Worm (Caenorhabditis elegans) whole organism, early embryonic: Measurements from ENCODE around the gene lec-12.

ENCODE experiments used
- B0310.2 ChIP-seq: sonication (generic microtip); optimal IDR thresholded peaks from 2 replicates; lab custom pipeline; 2016; ENCODE audit warnings: mild to moderate bottlenecking, missing genetic modification characterization, missing compliant biosample characterization
- F13C5.2 ChIP-seq: sonication (generic microtip); optimal IDR thresholded peaks from 2 replicates; lab custom pipeline; 2017; ENCODE audit warnings: mild to moderate bottlenecking, missing genetic modification characterization, inconsistent platforms, missing compliant biosample characterization
- aly-1 ChIP-seq: sonication (generic microtip); optimal IDR thresholded peaks from 2 replicates; lab custom pipeline; 2016; ENCODE audit warnings: missing genetic modification characterization, missing compliant biosample characterization
- ama-1 ChIP-seq: fragments of 150-350 bp; optimal IDR thresholded peaks from 2 replicates; lab custom pipeline; 2014
- ceh-13 ChIP-seq: fragments of 200-800 bp; sonication (Bioruptor generic); optimal IDR thresholded peaks from 2 replicates; lab custom pipeline; 2018; ENCODE audit warnings: mild to moderate bottlenecking, missing genetic modification characterization, missing compliant biosample characterization
- ceh-36 ChIP-seq: sonication (generic microtip); optimal IDR thresholded peaks from 2 replicates; lab custom pipeline; 2016; ENCODE audit warnings: missing genetic modification characterization, inconsistent platforms, missing compliant biosample characterization
- ets-7 ChIP-seq: sonication (generic microtip); optimal IDR thresholded peaks from 2 replicates; lab custom pipeline; 2016; ENCODE audit warnings: missing genotype, missing genetic modification characterization, missing compliant biosample characterization
- flt-1 ChIP-seq: fragments of 200-800 bp; sonication (Bioruptor generic); IDR thresholded peaks from 2 replicates; pipeline ENCODE4 v1.3.6; 2022; ENCODE audit warnings: missing genetic modification characterization, missing compliant biosample characterization
- hmbx-1 ChIP-seq: sonication (generic microtip); optimal IDR thresholded peaks from 2 replicates; lab custom pipeline; 2016; ENCODE audit warnings: mild to moderate bottlenecking, missing genetic modification characterization, missing compliant biosample characterization
- hmg-4 ChIP-seq: fragments of 200-800 bp; sonication (Bioruptor generic); optimal IDR thresholded peaks from 2 replicates; lab custom pipeline; 2018; ENCODE audit warnings: mild to moderate bottlenecking, missing genetic modification characterization, missing compliant biosample characterization
- hnd-1 ChIP-seq: sonication (generic microtip); optimal IDR thresholded peaks from 2 replicates; lab custom pipeline; 2016; ENCODE audit warnings: missing genetic modification characterization, missing compliant biosample characterization
- pes-1 ChIP-seq: fragments of 200-800 bp; sonication (Bioruptor generic); IDR thresholded peaks from 2 replicates; pipeline ENCODE4 v1.3.6; 2022; ENCODE audit warnings: missing genetic modification reagents, missing genetic modification characterization, missing compliant biosample characterization
- scrt-1 ChIP-seq: fragments of 200-800 bp; sonication (Bioruptor generic); IDR thresholded peaks from 2 replicates; pipeline ENCODE4 v1.3.6; 2022; ENCODE audit warnings: missing genetic modification characterization, missing compliant biosample characterization
- sea-1 ChIP-seq: fragments of 200-800 bp; sonication (Bioruptor generic); conservative IDR thresholded peaks from 2 replicates; pipeline ENCODE4 v1.3.6; 2022; ENCODE audit warnings: missing genetic modification characterization, missing compliant biosample characterization
- tbx-11 ChIP-seq: fragments of 200-800 bp; sonication (Bioruptor generic); IDR thresholded peaks from 2 replicates; pipeline ENCODE4 v1.3.6; 2022; ENCODE audit warnings: missing genetic modification characterization, missing compliant biosample characterization
- tbx-37 ChIP-seq: fragments of 200-800 bp; sonication (Bioruptor generic); conservative IDR thresholded peaks from 2 replicates; pipeline ENCODE4 v1.3.6; 2022; ENCODE audit warnings: missing genetic modification reagents, missing genetic modification characterization, missing compliant biosample characterization
- tra-4 ChIP-seq: sonication (generic microtip); optimal IDR thresholded peaks from 2 replicates; lab custom pipeline; 2017; ENCODE audit warnings: missing genetic modification characterization, missing compliant biosample characterization

Gene lec-12

DNA sequence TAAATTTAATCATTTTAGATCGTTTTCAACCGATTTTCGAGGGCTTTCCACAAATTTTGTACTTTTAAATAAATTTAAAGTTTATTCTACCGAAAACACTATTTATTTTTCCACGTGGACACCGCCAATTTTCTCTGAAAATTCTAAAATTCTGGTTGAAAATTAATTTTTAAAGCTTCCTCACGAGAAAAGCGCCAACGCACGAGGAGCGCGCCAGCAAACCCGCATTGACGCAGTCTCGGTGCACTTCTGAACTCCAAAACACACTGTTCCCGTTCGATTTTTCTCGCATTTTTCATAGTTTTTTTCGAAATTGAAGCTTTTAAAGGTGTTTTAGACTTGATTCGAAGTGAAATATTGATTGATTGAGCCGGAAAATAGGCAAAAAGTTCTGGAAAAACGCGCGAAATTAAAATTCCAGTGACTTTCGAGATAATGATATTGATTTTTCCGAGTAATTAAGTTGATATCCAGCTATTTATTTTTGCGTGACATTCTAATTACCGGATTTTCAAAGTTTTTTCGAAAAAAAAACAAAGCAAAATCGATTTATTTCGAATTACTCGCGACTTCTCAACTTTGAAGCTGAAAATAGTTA lies 27.2 kb upstream of the lec-12 start, which contains the start of gene cul-3:
Gene cul-3 (plus strand): TSS at position 548 of the 598 bp plus-strand sequence.
- TF ChIP-seq scrt-1 (GFP tag; lab: Robert Waterston, UW) (no peak), tbx-37 (GFP tag; lab: Robert Waterston, UW) (no peak), ets-7 (no peak), aly-1 (tag; lab: Kevin White, UChicago) (no peak), ceh-36 (tag; lab: Kevin White, UChicago) (no peak), hmg-4 (GFP tag; lab: Kevin White, UChicago) (no peak), F13C5.2 (tag; lab: Kevin White, UChicago) (no peak), ceh-13 (GFP tag; lab: Kevin White, UChicago) (no peak), pes-1 (GFP tag; lab: Robert Waterston, UW) (no peak), sea-1 (GFP tag; lab: Robert Waterston, UW) (no peak)

DNA sequence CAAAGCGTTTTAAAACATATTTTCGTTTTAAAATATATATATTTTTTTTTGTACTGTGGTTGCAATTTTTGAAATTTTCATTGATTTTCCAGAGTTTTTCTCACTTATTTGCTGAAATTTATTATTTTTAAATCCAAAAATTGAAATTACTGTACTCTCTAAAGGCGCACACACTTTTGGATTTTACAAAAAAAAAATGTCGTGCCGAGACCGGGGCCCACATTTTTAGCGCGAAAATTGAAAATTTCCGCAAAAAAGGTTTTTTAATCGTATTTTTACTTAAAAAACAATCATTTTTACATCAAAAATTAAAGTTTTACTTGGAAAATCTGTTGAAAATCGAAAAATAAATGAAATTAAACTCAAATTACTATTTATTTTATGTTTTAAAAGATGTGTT lies 19.1 kb upstream of the lec-12 start:
- no peak for TF ChIP-seq ceh-36 (tag; lab: Kevin White, UChicago)
- TF ChIP-seq B0310.2, result no peak
- no peak for TF ChIP-seq hnd-1 (tag; lab: Kevin White, UChicago)
- no peak for TF ChIP-seq aly-1 (tag; lab: Kevin White, UChicago)
- TF ChIP-seq F13C5.2 (tag; lab: Kevin White, UChicago), result no peak
- no peak for TF ChIP-seq hmg-4 (GFP tag; lab: Kevin White, UChicago)
- no peak for TF ChIP-seq pes-1 (GFP tag; lab: Robert Waterston, UW)
- TF ChIP-seq ets-7, result no peak
- no peak for TF ChIP-seq tra-4 (tag; lab: Kevin White, UChicago)
- TF ChIP-seq flt-1 (GFP tag; lab: Robert Waterston, UW), result no peak
- no peak for TF ChIP-seq ama-1
- TF ChIP-seq sea-1 (GFP tag; lab: Robert Waterston, UW), result no peak

DNA sequence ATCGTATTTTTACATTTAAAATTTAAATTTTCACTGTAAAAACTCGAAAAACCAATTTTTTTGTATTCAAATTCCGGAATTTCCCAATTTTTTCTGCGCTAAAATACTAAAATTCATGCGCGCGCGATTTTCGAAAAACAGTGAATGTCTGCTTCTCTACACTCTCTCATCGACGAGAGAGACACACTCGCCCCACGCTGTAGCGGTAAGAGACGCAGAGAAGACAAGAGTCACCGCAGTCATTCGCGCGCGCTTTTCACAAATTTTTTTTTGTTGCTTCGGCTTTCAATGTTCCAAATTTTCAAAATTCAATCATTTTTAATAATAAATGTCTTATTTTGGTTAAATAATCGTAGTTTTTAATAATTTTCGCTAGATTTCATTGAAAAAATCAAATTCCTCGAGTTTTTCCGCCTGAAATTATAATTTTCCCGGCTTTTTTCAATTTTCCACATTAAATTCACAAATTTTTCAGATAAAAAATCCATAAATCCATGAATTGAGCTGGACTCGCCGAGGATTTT lies 18.4 kb upstream of the lec-12 start, which contains the start of gene arid-1:
Gene arid-1 (plus strand): TSS at position 474 of the 524 bp plus-strand sequence.
- no peak for TF ChIP-seq B0310.2
- peak; percentile 17 for TF ChIP-seq F13C5.2 (tag; lab: Kevin White, UChicago)

DNA sequence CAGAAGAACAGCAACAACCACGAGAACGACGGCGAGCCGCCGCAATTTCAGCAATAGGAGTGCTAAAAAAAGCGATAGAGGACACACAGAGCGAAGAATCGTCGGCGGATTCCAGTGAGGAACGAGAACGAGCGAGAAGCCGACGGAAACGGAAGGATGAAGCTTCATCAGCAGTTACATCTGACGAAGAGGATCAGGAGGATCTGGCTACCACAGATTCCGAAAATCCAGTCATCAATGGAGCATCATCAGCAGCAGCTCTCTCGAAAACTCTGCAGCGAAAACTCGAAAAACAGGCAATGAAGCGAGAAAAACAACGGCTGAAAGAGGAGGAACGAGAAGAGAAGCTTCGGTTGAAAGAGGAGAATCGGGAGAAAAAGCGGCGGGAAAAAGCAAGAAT lies 14.7 kb upstream of the lec-12 start:
- no peak for TF ChIP-seq hmbx-1 (tag; lab: Kevin White, UChicago)
- no peak for TF ChIP-seq F13C5.2 (tag; lab: Kevin White, UChicago)
- no peak for TF ChIP-seq aly-1 (tag; lab: Kevin White, UChicago)
- no peak for TF ChIP-seq tbx-37 (GFP tag; lab: Robert Waterston, UW)
- TF ChIP-seq pes-1 (GFP tag; lab: Robert Waterston, UW), result no peak
- TF ChIP-seq scrt-1 (GFP tag; lab: Robert Waterston, UW), result no peak
- TF ChIP-seq sea-1 (GFP tag; lab: Robert Waterston, UW), result no peak

DNA sequence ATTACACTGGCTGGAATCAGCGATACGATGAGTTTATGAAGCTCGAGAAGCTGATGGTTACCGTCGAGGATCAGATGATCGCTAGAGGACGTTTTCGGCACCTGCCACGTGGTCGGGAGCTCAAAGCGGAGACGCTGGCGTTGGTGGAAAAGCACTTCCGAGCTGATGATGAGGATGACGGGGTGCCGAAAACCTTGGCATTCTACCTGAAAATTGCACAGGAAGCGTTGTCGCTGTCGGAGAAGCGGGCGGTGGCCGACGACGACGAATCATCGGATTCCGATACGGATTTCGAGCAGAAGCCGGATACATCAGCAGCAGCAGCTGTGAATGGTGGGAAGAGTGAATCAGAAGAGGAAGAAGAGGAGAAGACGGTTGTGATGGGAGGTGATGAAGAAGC lies 9.4 kb upstream of the lec-12 start:
- no peak for TF ChIP-seq ceh-36 (tag; lab: Kevin White, UChicago)
- no peak for TF ChIP-seq flt-1 (GFP tag; lab: Robert Waterston, UW)
- TF ChIP-seq F13C5.2 (tag; lab: Kevin White, UChicago), result no peak
- no peak for TF ChIP-seq B0310.2
- TF ChIP-seq tbx-37 (GFP tag; lab: Robert Waterston, UW), result no peak
- no peak for TF ChIP-seq scrt-1 (GFP tag; lab: Robert Waterston, UW)
- TF ChIP-seq sea-1 (GFP tag; lab: Robert Waterston, UW), result no peak
- TF ChIP-seq ets-7, result no peak
- no peak for TF ChIP-seq aly-1 (tag; lab: Kevin White, UChicago)
- no peak for TF ChIP-seq hnd-1 (tag; lab: Kevin White, UChicago)
- no peak for TF ChIP-seq pes-1 (GFP tag; lab: Robert Waterston, UW)
- no peak for TF ChIP-seq tra-4 (tag; lab: Kevin White, UChicago)
- no peak for TF ChIP-seq ama-1
- TF ChIP-seq tbx-11 (GFP tag; lab: Robert Waterston, UW), result no peak
- no peak for TF ChIP-seq hmbx-1 (tag; lab: Kevin White, UChicago)
- no peak for TF ChIP-seq hmg-4 (GFP tag; lab: Kevin White, UChicago)
- TF ChIP-seq ceh-13 (GFP tag; lab: Kevin White, UChicago), result no peak

DNA sequence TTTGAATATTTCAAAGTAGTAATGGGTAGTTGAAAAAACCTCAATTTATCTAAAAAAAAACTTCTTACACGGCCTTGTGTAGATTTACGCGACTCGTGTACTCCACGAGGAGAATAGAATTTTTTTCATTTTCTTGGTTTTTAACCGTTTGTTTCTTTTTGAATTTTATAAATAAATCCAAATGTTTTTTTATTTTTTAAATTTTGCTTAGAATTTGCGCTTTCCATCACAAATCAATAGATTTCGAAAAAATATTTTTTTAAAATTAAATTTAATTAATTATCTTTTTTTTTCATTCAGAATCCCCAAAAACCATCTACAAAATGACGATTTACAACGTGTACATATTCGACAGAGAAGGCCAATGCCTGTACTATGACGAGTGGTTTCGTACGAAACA lies 2.9 kb upstream of the lec-12 start, which contains the start of gene trpp-1:
Gene trpp-1 (plus strand): TSS at position 301 of the 400 bp plus-strand sequence.
- TF ChIP-seq aly-1 (tag; lab: Kevin White, UChicago), result no peak
- TF ChIP-seq scrt-1 (GFP tag; lab: Robert Waterston, UW), result no peak
- no peak for TF ChIP-seq flt-1 (GFP tag; lab: Robert Waterston, UW)
- no peak for TF ChIP-seq B0310.2
- TF ChIP-seq hmg-4 (GFP tag; lab: Kevin White, UChicago), result no peak
- no peak for TF ChIP-seq ets-7
- TF ChIP-seq tra-4 (tag; lab: Kevin White, UChicago), result no peak
- TF ChIP-seq pes-1 (GFP tag; lab: Robert Waterston, UW), result no peak

DNA sequence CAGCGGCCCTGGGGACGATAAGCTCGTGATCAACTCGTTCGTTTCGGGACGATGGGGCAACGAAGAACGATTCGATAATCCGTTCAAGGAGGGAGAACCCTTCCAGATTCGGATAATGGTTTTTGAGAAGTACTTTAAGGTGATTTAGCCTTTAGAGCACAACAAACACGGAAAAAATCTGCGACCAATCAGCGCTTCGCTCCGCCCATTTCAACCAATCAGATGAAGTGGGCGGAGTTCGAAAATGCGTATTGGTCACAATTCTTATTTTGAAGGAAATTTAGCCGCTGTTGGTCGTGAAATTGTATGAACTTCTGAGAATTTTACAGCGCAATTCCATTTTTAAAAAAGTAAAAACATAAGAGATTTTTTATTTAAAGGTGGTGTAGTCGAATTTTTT lies 2.6 kb downstream of the lec-12 start:
- TF ChIP-seq ets-7 (no peak), sea-1 (GFP tag; lab: Robert Waterston, UW) (no peak), F13C5.2 (tag; lab: Kevin White, UChicago) (no peak), tbx-37 (GFP tag; lab: Robert Waterston, UW) (no peak), aly-1 (tag; lab: Kevin White, UChicago) (no peak), tra-4 (tag; lab: Kevin White, UChicago) (no peak), ceh-13 (GFP tag; lab: Kevin White, UChicago) (no peak), hmg-4 (GFP tag; lab: Kevin White, UChicago) (no peak), hmbx-1 (tag; lab: Kevin White, UChicago) (no peak), hnd-1 (tag; lab: Kevin White, UChicago) (no peak), ceh-36 (tag; lab: Kevin White, UChicago) (no peak), B0310.2 (no peak), flt-1 (GFP tag; lab: Robert Waterston, UW) (no peak), tbx-11 (GFP tag; lab: Robert Waterston, UW) (no peak), ama-1 (no peak), pes-1 (GFP tag; lab: Robert Waterston, UW) (no peak), scrt-1 (GFP tag; lab: Robert Waterston, UW) (no peak)
